Worm (Caenorhabditis elegans) whole organism, L2 larva: Measurements from ENCODE around the gene Y49F6B.19.

ENCODE experiments used
- C34F6.9 ChIP-seq: fragments of 150-350 bp; optimal IDR thresholded peaks from 2 replicates; lab custom pipeline; 2014; ENCODE audit warnings: missing biosample characterization, missing genetic modification characterization
- F13H6.1 ChIP-seq: sonication (generic microtip); optimal IDR thresholded peaks from 2 replicates; lab custom pipeline; 2016; ENCODE audit warnings: missing genetic modification characterization, missing compliant biosample characterization
- alr-1 ChIP-seq: fragments of 150-350 bp; optimal IDR thresholded peaks from 2 replicates; lab custom pipeline; 2014; ENCODE audit warnings: missing biosample characterization, missing genetic modification characterization
- aly-2 ChIP-seq: fragments of 150-350 bp; optimal IDR thresholded peaks from 2 replicates; lab custom pipeline; 2014; ENCODE audit warnings: missing biosample characterization, missing genetic modification characterization
- ama-1 ChIP-seq: fragments of 150-350 bp; optimal IDR thresholded peaks from 2 replicates; lab custom pipeline; 2018; ENCODE audit warnings: inconsistent platforms
- blmp-1 ChIP-seq: sonication (generic microtip); optimal IDR thresholded peaks from 2 replicates; lab custom pipeline; 2017; ENCODE audit warnings: missing genetic modification characterization, mild to moderate bottlenecking, missing compliant biosample characterization, antibody characterized with exemption, moderate library complexity; ENCODE audit not compliant: insufficient read depth
- crh-2 ChIP-seq: sonication (generic microtip); optimal IDR thresholded peaks from 2 replicates; lab custom pipeline; 2017; ENCODE audit warnings: missing biosample characterization, missing genetic modification characterization
- dmd-4 ChIP-seq: sonication (generic microtip); optimal IDR thresholded peaks from 2 replicates; lab custom pipeline; 2017; ENCODE audit warnings: missing biosample characterization, missing genetic modification characterization
- egl-27 ChIP-seq: sonication (generic microtip); optimal IDR thresholded peaks from 3 replicates; lab custom pipeline; 2017; ENCODE audit warnings: missing biosample characterization, missing genetic modification reagents, missing genetic modification characterization
- elt-1 ChIP-seq: fragments of 150-350 bp; optimal IDR thresholded peaks from 2 replicates; lab custom pipeline; 2014; ENCODE audit warnings: missing biosample characterization, missing genetic modification characterization
- fos-1 ChIP-seq: fragments of 150-350 bp; optimal IDR thresholded peaks from 2 replicates; lab custom pipeline; 2014; ENCODE audit warnings: missing biosample characterization, missing genetic modification characterization
- gmeb-1 ChIP-seq: fragments of 150-350 bp; optimal IDR thresholded peaks from 2 replicates; lab custom pipeline; 2014; ENCODE audit warnings: missing biosample characterization, missing genetic modification characterization
- lin-11 ChIP-seq: fragments of 150-350 bp; sonication (generic microtip); optimal IDR thresholded peaks from 2 replicates; lab custom pipeline; 2014; ENCODE audit warnings: missing biosample characterization, missing genetic modification characterization, inconsistent platforms, mixed read lengths
- lin-13 ChIP-seq: fragments of 150-350 bp; optimal IDR thresholded peaks from 2 replicates; lab custom pipeline; 2014; ENCODE audit warnings: missing biosample characterization, missing genetic modification reagents, missing genetic modification characterization
- lin-39 ChIP-seq: fragments of 150-350 bp; optimal IDR thresholded peaks from 2 replicates; lab custom pipeline; 2014; ENCODE audit warnings: missing biosample characterization, missing genetic modification reagents, missing genetic modification characterization
- lsy-2 ChIP-seq, 2 experiments: fragments of 150-350 bp in 1 of 2; sonication (generic microtip) in 1 of 2; optimal IDR thresholded peaks; 2 replicates each; lab custom pipeline; 2014 to 2017; ENCODE audit warnings: missing biosample characterization in 2 of 2, missing genetic modification characterization in 2 of 2
- mbf-1 ChIP-seq: sonication (generic microtip); optimal IDR thresholded peaks from 2 replicates; lab custom pipeline; 2017; ENCODE audit warnings: missing biosample characterization, missing genetic modification characterization
- mdl-1 ChIP-seq, 2 experiments: fragments of 150-350 bp in 1 of 2; sonication (generic microtip) in 1 of 2; optimal IDR thresholded peaks; 2 replicates each; lab custom pipeline; 2017; ENCODE audit warnings: missing biosample characterization in 2 of 2, missing genetic modification characterization in 2 of 2
- nhr-12 ChIP-seq: fragments of 150-350 bp; optimal IDR thresholded peaks from 2 replicates; lab custom pipeline; 2014; ENCODE audit warnings: missing biosample characterization, missing genetic modification characterization
- nhr-21 ChIP-seq: fragments of 150-350 bp; optimal IDR thresholded peaks from 2 replicates; lab custom pipeline; 2014; ENCODE audit warnings: missing biosample characterization, missing genetic modification characterization
- nhr-6 ChIP-seq: fragments of 150-350 bp; optimal IDR thresholded peaks from 2 replicates; lab custom pipeline; 2014; ENCODE audit warnings: missing biosample characterization, missing genetic modification characterization
- nhr-77 ChIP-seq: fragments of 150-350 bp; optimal IDR thresholded peaks from 2 replicates; lab custom pipeline; 2014; ENCODE audit warnings: missing biosample characterization, missing genetic modification characterization
- sem-4 ChIP-seq: fragments of 150-350 bp; optimal IDR thresholded peaks from 2 replicates; lab custom pipeline; 2014; ENCODE audit warnings: missing biosample characterization, missing genetic modification reagents, missing genetic modification characterization
- sma-3 ChIP-seq: sonication (generic microtip); optimal IDR thresholded peaks from 2 replicates; lab custom pipeline; 2016; ENCODE audit warnings: missing genetic modification reagents, missing genetic modification characterization, missing compliant biosample characterization
- sma-9 ChIP-seq, 2 experiments: fragments of 150-350 bp in 1 of 2; sonication (generic microtip) in 1 of 2; optimal IDR thresholded peaks; 2 replicates each; lab custom pipeline; 2014 to 2016; ENCODE audit warnings: missing genetic modification characterization in 2 of 2, mild to moderate bottlenecking in 1 of 2, missing biosample characterization in 1 of 2, missing compliant biosample characterization in 1 of 2, missing genetic modification reagents in 1 of 2, moderate library complexity in 1 of 2
- unc-39 ChIP-seq: fragments of 150-350 bp; optimal IDR thresholded peaks from 2 replicates; lab custom pipeline; 2014; ENCODE audit warnings: missing biosample characterization, missing genetic modification characterization
- unc-55 ChIP-seq: fragments of 150-350 bp; sonication (generic microtip); optimal IDR thresholded peaks from 3 replicates; lab custom pipeline; 2014; ENCODE audit warnings: missing biosample characterization, missing genetic modification reagents, missing genetic modification characterization
- unc-62 ChIP-seq: fragments of 150-350 bp; optimal IDR thresholded peaks from 2 replicates; lab custom pipeline; 2014; ENCODE audit warnings: missing biosample characterization, missing genetic modification reagents, missing genetic modification characterization
- zag-1 ChIP-seq: fragments of 150-350 bp; optimal IDR thresholded peaks from 2 replicates; lab custom pipeline; 2014; ENCODE audit warnings: missing biosample characterization, missing genetic modification characterization
- ztf-1 ChIP-seq: fragments of 200-800 bp; sonication (Bioruptor generic); conservative IDR thresholded peaks from 2 replicates; pipeline ENCODE4 v1.3.6; 2022; ENCODE audit warnings: missing genetic modification characterization, missing compliant biosample characterization
- ztf-11 ChIP-seq: sonication (generic microtip); optimal IDR thresholded peaks from 2 replicates; lab custom pipeline; 2017; ENCODE audit warnings: missing biosample characterization, missing genetic modification characterization
- ztf-4 ChIP-seq: fragments of 150-350 bp; optimal IDR thresholded peaks from 2 replicates; lab custom pipeline; 2014; ENCODE audit warnings: missing biosample characterization, missing genetic modification characterization

The Y49F6B.19 gene

DNA sequence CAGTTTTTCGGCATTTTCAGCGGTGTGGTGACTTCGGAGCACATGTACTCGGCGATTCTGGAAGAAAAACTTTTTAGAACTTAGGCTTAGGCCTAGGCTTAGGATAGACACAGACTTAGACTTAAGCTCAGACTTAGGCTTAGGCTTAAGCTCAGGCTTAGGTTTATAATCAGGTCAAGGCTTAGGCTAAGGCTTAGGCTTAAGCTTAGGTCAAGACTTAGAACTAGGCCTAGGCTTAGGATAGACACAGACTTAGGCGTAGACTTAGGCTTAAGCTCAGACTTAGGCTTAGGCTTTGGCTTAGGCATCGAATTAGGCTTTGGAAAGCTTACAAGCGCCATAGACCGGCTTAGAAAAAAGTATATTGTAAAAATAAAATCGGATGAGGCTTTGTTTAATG is 35.6 kb downstream of the Y49F6B.19 start:
- TF ChIP-seq lin-13 (no peak), unc-62 (GFP tag; lab: Kevin White, UChicago) (no peak), nhr-21 (tag; lab: Kevin White, UChicago) (no peak), fos-1 (tag; lab: Kevin White, UChicago) (no peak), lsy-2 (tag; optimal IDR thresholded peaks at IDR 0.05; lab: Kevin White, UChicago) (no peak), alr-1 (tag; lab: Kevin White, UChicago) (no peak), lin-11 (tag; lab: Kevin White, UChicago) (no peak), ztf-1 (GFP tag; lab: Robert Waterston, UW) (no peak), ztf-11 (tag; lab: Kevin White, UChicago) (no peak), sem-4 (tag; lab: Kevin White, UChicago) (no peak), zag-1 (tag; lab: Kevin White, UChicago) (no peak), gmeb-1 (no peak)
- TF ChIP-seq, all 48 proteins: peak for 0

DNA sequence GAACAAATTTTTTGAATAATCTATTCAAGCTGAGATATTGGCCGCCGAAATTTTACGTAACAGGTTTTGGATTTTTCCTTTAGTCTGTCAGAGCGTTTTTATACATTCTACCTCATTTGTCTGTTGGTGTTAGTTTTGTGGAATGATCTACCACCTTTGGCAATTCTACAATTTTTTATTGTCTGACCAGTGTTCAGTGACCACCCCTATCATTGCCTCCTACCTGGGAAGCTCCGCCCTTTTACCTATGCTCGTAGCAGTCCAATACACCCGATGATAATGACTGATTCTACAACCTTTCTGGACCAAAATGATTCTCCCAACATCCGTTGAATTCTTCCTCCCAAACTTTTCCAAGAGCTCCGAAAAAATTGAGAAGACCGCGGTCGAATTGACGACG is 38.4 kb downstream of the Y49F6B.19 start, which contains the start of gene sdz-32:
TSS of gene sdz-32 (plus strand) at position 301 of the 400 bp plus-strand sequence.
- TF ChIP-seq sma-3 (no peak), nhr-77 (no peak), alr-1 (tag; lab: Kevin White, UChicago) (no peak), blmp-1 (tag; lab: Kevin White, UChicago) (no peak), dmd-4 (tag; lab: Kevin White, UChicago) (no peak), unc-55 (GFP tag; lab: Kevin White, UChicago) (no peak), sma-9 (GFP tag; optimal IDR thresholded peaks at IDR 0.05; lab: Kevin White, UChicago) (no peak), sma-9 (tag; optimal IDR thresholded peaks at IDR 0.05; lab: Kevin White, UChicago) (no peak), F13H6.1 (tag; lab: Kevin White, UChicago) (no peak), zag-1 (tag; lab: Kevin White, UChicago) (no peak), unc-39 (tag; lab: Kevin White, UChicago) (no peak), unc-62 (GFP tag; lab: Kevin White, UChicago) (no peak), aly-2 (tag; lab: Kevin White, UChicago) (no peak), crh-2 (tag; lab: Kevin White, UChicago) (no peak)
- TF ChIP-seq, all 48 proteins: peak for 0

DNA sequence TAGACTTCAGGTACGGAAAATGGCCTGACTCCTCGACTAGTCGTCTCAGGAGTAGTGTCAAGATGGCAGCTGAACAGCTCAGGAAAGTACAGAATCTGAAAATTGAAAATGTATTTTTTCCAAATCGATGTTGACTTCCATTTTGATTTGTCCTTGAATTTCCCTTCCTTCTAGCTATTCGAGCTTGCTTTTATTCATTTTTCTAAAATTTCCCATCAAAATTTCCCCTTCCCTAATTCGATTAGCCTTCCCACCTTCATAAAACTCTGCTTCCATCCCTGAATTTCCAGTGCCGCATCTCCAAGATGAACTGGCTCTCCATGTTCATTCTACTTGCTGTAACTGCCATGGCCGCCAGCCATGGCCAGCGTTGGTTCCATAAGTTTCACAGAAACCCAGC is 39.3 kb downstream of the Y49F6B.19 start, which contains the start of gene Y49F6B.6:
TSS of gene Y49F6B.6 (plus strand) at position 301 of the 400 bp plus-strand sequence.
- TF ChIP-seq C34F6.9 (tag; lab: Kevin White, UChicago) = no peak
- no peak for TF ChIP-seq egl-27 (tag; lab: Kevin White, UChicago)
- TF ChIP-seq alr-1 (tag; lab: Kevin White, UChicago) = no peak
- TF ChIP-seq nhr-12 (tag; lab: Kevin White, UChicago) = no peak
- TF ChIP-seq lin-39 (tag; lab: Kevin White, UChicago) = no peak
- no peak for TF ChIP-seq gmeb-1
- TF ChIP-seq unc-39 (tag; lab: Kevin White, UChicago) = no peak
- no peak for TF ChIP-seq zag-1 (tag; lab: Kevin White, UChicago)
- TF ChIP-seq nhr-6 (tag; lab: Kevin White, UChicago) = no peak
- no peak for TF ChIP-seq sma-3
- TF ChIP-seq mbf-1 = no peak
- TF ChIP-seq crh-2 (tag; lab: Kevin White, UChicago) = no peak
- TF ChIP-seq unc-62 (GFP tag; lab: Kevin White, UChicago) = no peak
- TF ChIP-seq, all 48 proteins: peak for 0

DNA sequence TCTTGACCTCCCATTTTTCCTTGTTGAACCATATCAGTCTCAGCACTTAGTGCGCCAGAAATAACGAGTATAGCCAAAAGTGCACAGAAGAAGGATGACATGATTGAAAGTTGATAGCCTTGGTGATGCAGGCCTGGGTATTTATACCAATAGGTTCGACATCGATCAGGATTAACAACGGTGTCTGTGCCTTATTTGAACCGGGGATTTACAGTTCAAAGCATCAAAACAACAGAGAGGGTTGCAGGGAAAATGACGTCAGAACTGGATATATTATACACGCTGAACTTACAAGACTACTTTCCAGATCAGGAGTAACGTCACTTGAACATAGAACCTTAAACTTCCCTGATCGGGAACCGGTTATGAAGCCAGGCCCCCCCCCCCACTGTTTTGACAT is 39.8 kb downstream of the Y49F6B.19 start, which contains the start of gene Y49F6B.12:
TSS of gene Y49F6B.12 (minus strand) at position 101 of the 400 bp plus-strand sequence.
- TF ChIP-seq sem-4 (tag; lab: Kevin White, UChicago) = no peak
- no peak for TF ChIP-seq elt-1 (tag; lab: Kevin White, UChicago)
- no peak for TF ChIP-seq zag-1 (tag; lab: Kevin White, UChicago)
- TF ChIP-seq lin-11 (tag; lab: Kevin White, UChicago) = no peak
- no peak for TF ChIP-seq ztf-1 (GFP tag; lab: Robert Waterston, UW)
- TF ChIP-seq mdl-1 (tag; optimal IDR thresholded peaks at IDR 0.05; lab: Kevin White, UChicago) = no peak

DNA sequence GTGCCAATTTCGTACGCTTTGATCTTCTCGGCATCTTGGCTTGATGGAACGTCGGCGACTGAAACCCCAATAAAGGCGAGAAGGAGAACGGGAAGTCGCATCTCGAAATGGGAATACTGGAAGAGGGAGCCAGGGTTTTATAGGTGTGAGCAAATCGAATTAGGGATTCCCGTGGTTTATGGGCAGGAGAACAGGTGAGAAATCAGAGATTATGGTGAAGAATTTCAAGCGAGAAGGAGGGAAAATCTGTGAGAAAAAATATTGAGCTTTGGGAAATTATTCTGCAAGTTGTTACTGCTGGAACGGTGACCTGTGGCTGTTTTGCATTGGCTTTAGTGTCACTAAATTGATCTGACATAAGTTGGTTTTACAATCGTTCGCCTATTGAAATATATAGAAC is 40.5 kb downstream of the Y49F6B.19 start, which contains the start of gene Y49F6B.13:
TSS of gene Y49F6B.13 (minus strand) at position 101 of the 400 bp plus-strand sequence.
- TF ChIP-seq F13H6.1 (tag; lab: Kevin White, UChicago) = no peak
- TF ChIP-seq ama-1 (lab: Kevin White, UChicago) = no peak
- TF ChIP-seq ztf-4 (tag; lab: Kevin White, UChicago) = no peak
